Fruit fly (Drosophila melanogaster): ENCODE results near the gene Sps2.

DNA sequence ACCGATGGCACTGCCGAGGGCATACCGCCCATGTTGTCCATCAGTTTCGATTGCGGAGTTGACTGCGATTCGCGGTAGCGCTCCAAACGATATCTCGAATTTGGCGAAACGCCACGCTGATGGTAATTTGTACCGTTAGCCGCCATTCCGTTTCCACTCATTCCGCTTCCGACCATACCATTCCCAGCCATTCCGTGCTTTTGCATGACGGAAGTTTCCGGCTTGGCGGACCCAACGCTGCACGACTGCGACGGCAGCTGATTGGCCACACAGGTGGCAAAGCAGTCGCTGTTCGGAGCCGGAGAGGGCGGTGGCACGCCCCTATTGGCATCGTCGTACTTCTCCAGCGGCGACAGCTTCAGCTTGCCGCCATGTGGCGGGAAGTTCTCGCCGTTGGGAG lies 29.9 kb downstream of the Sps2 start:
- TF ChIP-seq pan (optimal IDR thresholded peaks at IDR 0.05) (no peak), psq (GFP tag; optimal IDR thresholded peaks at IDR 0.05) (no peak)
